Fruit fly (Drosophila melanogaster): ENCODE results near the gene CG32407.

- TF ChIP-seq kay (GFP tag; ENCODE audit: borderline replicate concordance): no peak
- peak; percentile 68 for TF ChIP-seq tj (GFP tag; optimal IDR thresholded peaks at IDR 0.05)
- peak; percentile 14 for TF ChIP-seq CG14711 (tag; optimal IDR thresholded peaks at IDR 0.05)
- no peak for TF ChIP-seq Clk (GFP tag; optimal IDR thresholded peaks at IDR 0.05)
- TF ChIP-seq toe (GFP tag; optimal IDR thresholded peaks at IDR 0.05): no peak
- TF ChIP-seq CG11617 (GFP tag; optimal IDR thresholded peaks at IDR 0.05): no peak
- peak; percentile 67 for TF ChIP-seq CG33017 (tag; optimal IDR thresholded peaks at IDR 0.05)
- no peak for TF ChIP-seq CG5204 (GFP tag; optimal IDR thresholded peaks at IDR 0.05)
- peak; percentile 33 for TF ChIP-seq pad (GFP tag; optimal IDR thresholded peaks at IDR 0.05)
- TF ChIP-seq CG7045 (GFP tag; optimal IDR thresholded peaks at IDR 0.05): peak; percentile 44
- peak; percentile 59 for TF ChIP-seq CG7101 (tag; optimal IDR thresholded peaks at IDR 0.05)
- TF ChIP-seq Hr96 (GFP tag; optimal IDR thresholded peaks at IDR 0.05): no peak
- TF ChIP-seq cnc (optimal IDR thresholded peaks at IDR 0.05): no peak
Observed at dm6 chr3L:5926015-5926988, 4.4 kb downstream of the CG32407 start.

All from whole organism, adult.